Worm (Caenorhabditis elegans): Measurements from ENCODE around the gene E04D5.4.

Gene E04D5.4

ce11 chrII:10396578-10396977 is 43.5 kb upstream of the E04D5.4 start, which contains the start of gene T09F3.5:
T09F3.5 (plus strand) TSS chrII:10396878.
- TF ChIP-seq elt-1 (tag; optimal IDR thresholded peaks at IDR 0.05; ENCODE audit: borderline replicate concordance, insufficient read depth) (no peak), sem-2 (GFP tag; optimal IDR thresholded peaks at IDR 0.05) (no peak), mep-1 (tag; optimal IDR thresholded peaks at IDR 0.05) (no peak), ztf-11 (tag; optimal IDR thresholded peaks at IDR 0.05) (no peak), nhr-76 (tag; optimal IDR thresholded peaks at IDR 0.05) (no peak), cnd-1 (tag; optimal IDR thresholded peaks at IDR 0.05) (no peak), lin-13 (tag; optimal IDR thresholded peaks at IDR 0.05) (no peak)

- TF ChIP-seq unc-120 (tag; optimal IDR thresholded peaks at IDR 0.05; ENCODE audit: poor library complexity, severe bottlenecking): no peak
- TF ChIP-seq ceh-39 (tag; optimal IDR thresholded peaks at IDR 0.05): no peak
- TF ChIP-seq nhr-12 (tag; optimal IDR thresholded peaks at IDR 0.05): no peak
- no peak for TF ChIP-seq cnd-1 (tag; optimal IDR thresholded peaks at IDR 0.05)
- no peak for TF ChIP-seq mep-1 (tag; optimal IDR thresholded peaks at IDR 0.05)
- no peak for TF ChIP-seq flh-1 (GFP tag; optimal IDR thresholded peaks at IDR 0.05)
- no peak for TF ChIP-seq snpc-4 (tag; optimal IDR thresholded peaks at IDR 0.05)
- no peak for TF ChIP-seq elt-1 (tag; optimal IDR thresholded peaks at IDR 0.05; ENCODE audit: borderline replicate concordance, insufficient read depth)
- no peak for TF ChIP-seq drap-1 (GFP tag; optimal IDR thresholded peaks at IDR 0.05)
- TF ChIP-seq tbx-8 (GFP tag; optimal IDR thresholded peaks at IDR 0.05): no peak
- TF ChIP-seq mls-2 (tag; optimal IDR thresholded peaks at IDR 0.05): no peak
- no peak for TF ChIP-seq nhr-237 (tag; optimal IDR thresholded peaks at IDR 0.05)
- no peak for TF ChIP-seq unc-39 (tag; optimal IDR thresholded peaks at IDR 0.05)
- no peak for TF ChIP-seq ham-2 (GFP tag; optimal IDR thresholded peaks at IDR 0.05)
- no peak for TF ChIP-seq mab-5 (tag; optimal IDR thresholded peaks at IDR 0.05)
- TF ChIP-seq hlh-1 (tag; optimal IDR thresholded peaks at IDR 0.05): no peak
Observed at ce11 chrII:10402991-10403390, 37.1 kb upstream of the E04D5.4 start.

ce11 chrII:10410989-10411388 is 29.1 kb upstream of the E04D5.4 start, which contains the start of gene E04D5.5:
E04D5.5 (plus strand) TSS chrII:10411289.
- TF ChIP-seq ceh-83 (GFP tag; optimal IDR thresholded peaks at IDR 0.05) (no peak), ces-1 (GFP tag; optimal IDR thresholded peaks at IDR 0.05) (no peak), ceh-43 (GFP tag; optimal IDR thresholded peaks at IDR 0.05) (no peak), snpc-4 (tag; optimal IDR thresholded peaks at IDR 0.05) (no peak), lin-13 (tag; optimal IDR thresholded peaks at IDR 0.05) (no peak), hlh-1 (tag; optimal IDR thresholded peaks at IDR 0.05) (no peak), drap-1 (GFP tag; optimal IDR thresholded peaks at IDR 0.05) (no peak), nhr-237 (tag; optimal IDR thresholded peaks at IDR 0.05) (no peak), ham-2 (GFP tag; optimal IDR thresholded peaks at IDR 0.05) (no peak), bed-3 (GFP tag; optimal IDR thresholded peaks at IDR 0.05) (no peak)

ce11 chrII:10416332-10416863 is 23.7 kb upstream of the E04D5.4 start, which contains the start of gene eif-2A:
eif-2A (plus strand) TSS chrII:10416800.
- TF ChIP-seq ces-1 (GFP tag; optimal IDR thresholded peaks at IDR 0.05) (peak; percentile 59), lsy-2 (tag; optimal IDR thresholded peaks at IDR 0.05) (peak; percentile 90), hlh-1 (tag; optimal IDR thresholded peaks at IDR 0.05) (no peak)

ce11 chrII:10421941-10422340 is 18.1 kb upstream of the E04D5.4 start, which contains the start of gene frpr-21:
frpr-21 (minus strand) TSS chrII:10422041.
- TF ChIP-seq elt-1 (tag; optimal IDR thresholded peaks at IDR 0.05; ENCODE audit: borderline replicate concordance, insufficient read depth) (no peak), cnd-1 (tag; optimal IDR thresholded peaks at IDR 0.05) (no peak)

ce11 chrII:10435836-10436235 is 4.2 kb upstream of the E04D5.4 start, which contains the start of gene cut-4:
cut-4 (plus strand) TSS chrII:10436136.
- TF ChIP-seq pha-4 (tag; optimal IDR thresholded peaks at IDR 0.05) (no peak), ceh-39 (tag; optimal IDR thresholded peaks at IDR 0.05) (no peak), nhr-28 (tag; optimal IDR thresholded peaks at IDR 0.05) (no peak), mls-2 (tag; optimal IDR thresholded peaks at IDR 0.05) (no peak), bed-3 (GFP tag; optimal IDR thresholded peaks at IDR 0.05) (no peak), nhr-2 (tag; optimal IDR thresholded peaks at IDR 0.05) (no peak), mep-1 (tag; optimal IDR thresholded peaks at IDR 0.05) (no peak), flh-1 (GFP tag; optimal IDR thresholded peaks at IDR 0.05) (no peak)
